Worm (Caenorhabditis elegans) whole organism, midembryonic: ENCODE results near the gene epg-4.

Experiments
- T22C8.4 ChIP-seq: fragments of 200-800 bp; sonication (Bioruptor generic); IDR thresholded peaks from 2 replicates; pipeline ENCODE4 v1.3.6; 2022; ENCODE audit warnings: missing genetic modification characterization, missing compliant biosample characterization
- cog-1 ChIP-seq: sonication (generic microtip); optimal IDR thresholded peaks from 2 replicates; lab custom pipeline; 2016; ENCODE audit warnings: missing genetic modification characterization, missing compliant biosample characterization
- flt-1 ChIP-seq: fragments of 200-800 bp; sonication (Bioruptor generic); IDR thresholded peaks from 2 replicates; pipeline ENCODE4 v1.3.6; 2022; ENCODE audit warnings: missing genetic modification characterization, missing compliant biosample characterization
- klf-2 ChIP-seq: fragments of 200-800 bp; sonication (Bioruptor generic); conservative IDR thresholded peaks from 2 replicates; pipeline ENCODE4 v1.3.6; 2022; ENCODE audit warnings: missing genetic modification reagents, missing genetic modification characterization, missing compliant biosample characterization
- med-1 ChIP-seq: sonication (generic microtip); optimal IDR thresholded peaks from 2 replicates; lab custom pipeline; 2017; ENCODE audit warnings: missing genetic modification characterization, mild to moderate bottlenecking, missing compliant biosample characterization, antibody characterized with exemption, missing genetic modification reagents; ENCODE audit not compliant: insufficient read depth
- ref-1 ChIP-seq: fragments of 200-800 bp; sonication (Bioruptor generic); conservative IDR thresholded peaks from 2 replicates; pipeline ENCODE4 v1.3.6; 2022; ENCODE audit warnings: missing genetic modification reagents, missing genetic modification characterization, missing compliant biosample characterization
- tab-1 ChIP-seq: fragments of 200-800 bp; sonication (Bioruptor generic); IDR thresholded peaks from 2 replicates; pipeline ENCODE4 v1.3.6; 2022; ENCODE audit warnings: missing genetic modification characterization, missing compliant biosample characterization
- ztf-23 ChIP-seq: fragments of 200-800 bp; sonication (Bioruptor generic); IDR thresholded peaks from 2 replicates; pipeline ENCODE4 v1.3.6; 2022; ENCODE audit warnings: missing genetic modification reagents, missing genetic modification characterization, missing compliant biosample characterization
- ztf-29 ChIP-seq: fragments of 200-800 bp; sonication (Bioruptor generic); IDR thresholded peaks from 2 replicates; pipeline ENCODE4 v1.3.6; 2022; ENCODE audit warnings: missing genetic modification reagents, missing genetic modification characterization, missing compliant biosample characterization

The epg-4 gene

DNA sequence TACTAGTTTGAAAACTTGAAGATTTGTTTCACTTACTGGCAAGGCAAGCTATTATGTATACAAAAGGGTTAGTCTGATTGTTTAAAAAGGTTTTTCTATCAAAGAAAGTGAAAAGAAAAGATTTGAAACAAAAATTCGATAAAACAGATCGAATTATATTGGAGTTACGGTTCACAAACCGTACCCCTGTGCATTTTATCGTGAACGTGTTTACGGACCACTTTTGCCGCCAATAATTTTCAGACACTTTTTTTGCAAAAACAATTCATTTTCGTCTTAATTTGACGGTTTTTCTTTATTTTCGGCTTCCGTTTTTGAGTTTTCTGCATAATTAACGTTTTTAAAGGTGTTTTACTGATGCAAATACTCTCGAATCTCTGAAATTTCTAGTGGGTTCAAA lies 16.7 kb upstream of the epg-4 start:
- TF ChIP-seq klf-2 (no peak), med-1 (no peak), ztf-23 (no peak)

DNA sequence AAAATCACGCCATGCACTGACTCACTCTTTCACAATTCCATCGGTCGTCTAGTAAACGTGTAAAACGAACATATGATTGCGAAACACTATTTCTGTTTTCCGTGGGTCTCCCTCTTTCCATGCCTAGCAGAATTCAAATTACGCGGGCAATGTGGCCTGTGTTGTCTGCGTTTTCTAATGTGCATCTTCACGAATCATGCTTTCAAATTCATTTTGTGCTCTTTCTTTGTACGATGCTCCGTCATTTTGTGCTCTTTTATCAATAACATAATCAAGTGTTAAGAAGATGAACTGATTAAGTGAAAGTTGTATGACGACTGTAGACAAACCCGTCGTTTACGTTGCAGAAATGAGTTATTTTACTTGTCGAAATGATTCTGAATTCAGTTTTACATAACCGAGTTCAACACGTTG lies 16.1 kb upstream of the epg-4 start:
- no peak for TF ChIP-seq flt-1
- no peak for TF ChIP-seq klf-2
- TF ChIP-seq med-1 = no peak
- no peak for TF ChIP-seq T22C8.4 (GFP tag; lab: Robert Waterston, UW)
- TF ChIP-seq cog-1 = no peak
- no peak for TF ChIP-seq ref-1 (GFP tag; lab: Robert Waterston, UW)
- TF ChIP-seq ztf-29 (GFP tag; lab: Robert Waterston, UW) = no peak
- TF ChIP-seq ztf-23 = no peak
- TF ChIP-seq tab-1 = no peak

DNA sequence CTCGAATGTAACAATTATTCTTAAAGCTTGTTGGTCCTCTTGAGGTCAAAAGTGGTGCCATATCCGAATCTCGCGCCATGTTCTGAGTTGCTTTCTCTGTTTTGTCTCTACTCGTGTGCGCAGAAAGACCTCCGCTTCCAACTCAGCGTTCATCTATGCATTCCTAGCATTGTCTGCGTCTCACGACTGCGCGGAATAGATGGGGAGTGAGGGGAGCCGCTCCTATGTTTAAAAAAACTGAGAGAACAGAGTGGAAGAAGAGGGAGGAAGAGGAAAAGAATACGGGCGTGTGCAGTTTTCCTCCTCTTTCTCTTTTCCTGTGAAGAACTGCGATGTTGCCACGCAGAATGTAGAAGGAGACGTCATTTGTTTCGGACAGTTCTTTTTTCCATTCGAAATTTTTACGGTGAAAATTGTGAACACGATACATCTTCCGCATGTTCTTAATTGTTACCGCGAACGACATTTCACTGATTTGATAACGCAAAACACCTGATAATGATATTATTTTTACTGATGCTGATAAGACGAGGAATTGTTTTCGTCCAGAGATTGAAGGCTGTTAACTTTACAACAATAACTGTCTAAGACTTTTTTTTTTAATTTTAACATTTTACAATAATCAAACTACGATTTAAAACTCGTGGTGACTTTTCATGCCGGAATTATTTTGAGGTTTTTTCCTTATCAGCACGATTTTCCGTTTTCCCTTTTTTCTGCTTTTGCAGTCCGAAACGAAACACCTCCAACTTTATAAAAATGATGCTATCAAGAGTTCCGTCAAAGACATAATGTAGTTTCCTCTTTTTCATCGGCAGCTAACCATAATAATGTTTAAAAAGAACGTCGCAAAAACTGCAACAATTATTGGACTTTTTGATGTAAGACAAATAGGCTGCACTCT lies 15.1 kb upstream of the epg-4 start:
- TF ChIP-seq ztf-29 (GFP tag; lab: Robert Waterston, UW) = no peak
- TF ChIP-seq klf-2 = no peak
- no peak for TF ChIP-seq ztf-23
- no peak for TF ChIP-seq ref-1 (GFP tag; lab: Robert Waterston, UW)
- TF ChIP-seq tab-1 = no peak
- TF ChIP-seq med-1 = no peak
- no peak for TF ChIP-seq cog-1
- TF ChIP-seq flt-1 = no peak

DNA sequence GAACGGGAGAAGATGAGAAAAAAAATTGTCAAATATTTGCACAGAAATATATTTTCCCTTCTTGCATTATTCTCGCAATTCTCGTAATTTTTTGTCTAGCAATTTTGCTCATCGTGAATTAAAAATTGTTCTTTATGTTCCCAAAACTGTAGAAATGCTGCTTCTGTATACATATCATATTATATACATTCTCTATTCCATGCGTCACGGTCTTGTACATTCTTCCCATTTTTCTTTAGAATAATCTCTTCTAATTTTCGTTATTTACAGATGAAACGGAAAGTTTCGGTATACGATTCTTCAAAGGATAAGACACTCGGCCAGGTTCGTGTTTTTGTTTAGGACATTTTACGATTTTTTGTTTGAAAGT lies 14.4 kb upstream of the epg-4 start, which contains the start of gene acs-4:
TSS of gene acs-4 (plus strand) at position 271 of the 370 bp plus-strand sequence.
- TF ChIP-seq flt-1 = no peak
- no peak for TF ChIP-seq ztf-29 (GFP tag; lab: Robert Waterston, UW)
- TF ChIP-seq med-1 = no peak
- no peak for TF ChIP-seq tab-1
- TF ChIP-seq ref-1 (GFP tag; lab: Robert Waterston, UW) = no peak
- TF ChIP-seq ztf-23 = no peak
- no peak for TF ChIP-seq klf-2
- no peak for TF ChIP-seq cog-1
- TF ChIP-seq T22C8.4 (GFP tag; lab: Robert Waterston, UW) = no peak

DNA sequence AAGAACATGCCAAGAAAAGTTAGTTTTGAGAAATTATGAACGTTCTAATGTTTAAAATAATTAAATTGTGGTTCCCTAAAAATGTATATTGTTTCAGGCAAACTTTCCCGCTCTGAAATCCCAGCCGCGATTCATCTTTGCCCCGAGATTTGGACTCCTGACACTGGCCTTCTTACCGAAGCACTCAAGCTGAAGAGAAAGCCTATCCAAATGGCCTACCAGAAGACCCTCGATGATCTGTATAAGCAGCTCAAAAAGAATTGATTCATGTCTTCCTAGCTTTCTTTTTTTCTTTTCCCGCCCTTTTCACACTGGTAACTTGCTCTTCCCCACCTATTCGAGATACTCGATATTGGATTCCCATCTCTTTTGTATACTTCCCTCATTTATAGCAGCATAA lies 11.9 kb upstream of the epg-4 start:
- TF ChIP-seq flt-1 (no peak), klf-2 (no peak), ztf-23 (no peak), ztf-29 (GFP tag; lab: Robert Waterston, UW) (no peak)

DNA sequence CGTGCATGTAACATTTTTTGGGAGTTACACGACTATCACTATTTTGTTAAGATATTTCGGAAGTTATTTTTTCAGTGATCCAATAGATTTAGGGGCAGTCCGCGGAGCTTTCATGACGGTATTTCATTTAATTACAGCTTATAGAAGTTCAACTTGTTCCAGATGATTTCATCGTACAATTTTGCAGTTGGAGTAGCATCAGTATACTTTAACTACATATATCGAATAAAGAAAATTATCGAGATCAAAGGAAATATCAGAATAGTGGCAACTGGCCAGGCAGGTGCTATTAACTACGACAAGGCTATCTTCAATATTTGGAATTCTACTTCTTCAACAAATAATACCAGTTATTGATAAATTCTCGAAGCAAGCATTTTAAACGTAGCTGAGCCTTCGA lies 3.5 kb upstream of the epg-4 start:
- TF ChIP-seq flt-1 = no peak
- TF ChIP-seq klf-2 = no peak
- no peak for TF ChIP-seq ztf-29 (GFP tag; lab: Robert Waterston, UW)
- no peak for TF ChIP-seq tab-1
- no peak for TF ChIP-seq med-1
- no peak for TF ChIP-seq T22C8.4 (GFP tag; lab: Robert Waterston, UW)
- no peak for TF ChIP-seq ztf-23
- TF ChIP-seq cog-1 = no peak

DNA sequence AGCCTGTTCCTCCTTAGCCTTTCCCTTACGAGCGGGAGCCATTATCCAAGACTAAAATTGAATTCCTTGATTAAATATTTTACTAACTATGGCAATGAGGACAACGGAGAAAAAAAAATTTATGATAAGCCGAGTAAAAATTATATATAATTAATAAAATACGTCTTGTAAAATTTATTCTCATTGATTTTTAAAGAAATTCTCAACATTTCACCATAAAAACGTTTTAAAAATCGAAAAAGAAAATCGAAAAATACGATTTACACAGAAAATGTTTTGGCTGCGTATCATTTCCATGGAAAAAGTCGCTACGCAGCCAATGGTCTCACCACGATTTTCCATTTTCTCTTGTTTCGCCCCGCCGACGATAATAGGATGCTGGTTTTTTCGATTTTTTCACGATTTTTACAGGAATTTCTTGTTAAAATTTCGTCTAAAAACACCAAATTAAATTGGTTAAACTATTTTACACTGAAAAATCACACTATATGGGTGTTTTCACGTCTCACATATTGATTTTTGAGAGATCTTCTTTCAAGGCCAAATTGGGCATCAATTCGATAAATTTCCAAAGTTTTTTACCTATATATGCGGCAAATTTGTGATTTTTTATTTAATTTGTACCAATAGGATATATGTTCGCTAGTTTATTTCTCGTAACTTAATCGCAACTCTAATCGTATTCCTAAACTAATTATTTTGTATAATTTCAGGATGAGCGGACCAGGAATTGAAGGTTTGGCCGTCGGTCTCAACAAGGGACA lies 2.2 kb upstream of the epg-4 start, which contains the start of the genes rps-14 and rpl-36:
TSS of gene rps-14 (minus strand) at position 51 of the 764 bp plus-strand sequence.
TSS of gene rpl-36 (plus strand) at position 714 of the 764 bp plus-strand sequence.
- TF ChIP-seq T22C8.4 (GFP tag; lab: Robert Waterston, UW) = no peak
- no peak for TF ChIP-seq ref-1 (GFP tag; lab: Robert Waterston, UW)
- peak; percentile 76 for TF ChIP-seq cog-1
- TF ChIP-seq ztf-23 = peak; percentile 79
- TF ChIP-seq med-1 = no peak
- TF ChIP-seq ztf-29 (GFP tag; lab: Robert Waterston, UW) = no peak
- TF ChIP-seq flt-1 = no peak

DNA sequence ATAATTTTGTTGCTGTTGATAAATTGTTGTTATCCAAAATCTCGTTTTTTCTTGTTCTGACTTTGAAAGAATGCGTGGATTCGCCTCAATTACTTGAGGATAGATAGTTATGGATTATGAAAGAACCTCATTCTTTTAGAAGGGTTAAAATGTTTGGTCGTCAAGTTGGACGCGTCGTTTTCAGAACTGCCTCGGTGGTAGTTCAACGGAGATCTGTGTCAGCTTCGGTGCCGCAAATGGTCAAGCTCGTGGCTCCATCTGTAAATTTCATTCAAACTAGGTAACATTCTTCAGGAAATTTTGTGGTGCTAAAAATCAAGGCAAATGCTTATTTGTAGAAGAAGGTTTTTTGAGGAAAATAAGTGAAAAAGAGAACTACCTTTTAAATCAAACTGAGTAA lies 1.4 kb upstream of the epg-4 start, which contains the start of gene ndab-2:
TSS of gene ndab-2 (plus strand) at position 140 of the 400 bp plus-strand sequence.
- TF ChIP-seq ref-1 (GFP tag; lab: Robert Waterston, UW) (no peak), klf-2 (no peak), T22C8.4 (GFP tag; lab: Robert Waterston, UW) (no peak)

DNA sequence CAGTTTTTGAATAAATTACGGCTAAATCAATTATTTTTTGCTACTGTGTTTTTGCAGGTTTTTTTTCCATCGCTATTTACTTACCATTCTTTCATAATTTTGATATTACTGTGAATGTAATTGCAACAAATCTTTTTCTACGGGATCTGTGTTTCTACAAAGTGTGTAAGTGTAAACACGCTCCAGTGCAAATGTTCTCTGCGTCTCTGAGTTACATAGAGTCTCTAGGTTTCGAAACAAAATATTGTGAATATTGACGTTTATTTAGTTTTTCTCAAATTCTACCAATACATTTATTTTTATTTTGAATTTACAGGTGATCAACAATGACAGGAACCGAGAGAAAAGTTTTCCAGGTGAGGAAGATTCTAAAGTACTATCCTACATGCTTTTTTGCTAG lies 2.1 kb downstream of the epg-4 start, which contains the start of gene yju-2:
TSS of gene yju-2 (plus strand) at position 315 of the 400 bp plus-strand sequence.
- TF ChIP-seq med-1 = no peak
- no peak for TF ChIP-seq ztf-23
- TF ChIP-seq ref-1 (GFP tag; lab: Robert Waterston, UW) = no peak
- no peak for TF ChIP-seq tab-1
- TF ChIP-seq klf-2 = no peak

DNA sequence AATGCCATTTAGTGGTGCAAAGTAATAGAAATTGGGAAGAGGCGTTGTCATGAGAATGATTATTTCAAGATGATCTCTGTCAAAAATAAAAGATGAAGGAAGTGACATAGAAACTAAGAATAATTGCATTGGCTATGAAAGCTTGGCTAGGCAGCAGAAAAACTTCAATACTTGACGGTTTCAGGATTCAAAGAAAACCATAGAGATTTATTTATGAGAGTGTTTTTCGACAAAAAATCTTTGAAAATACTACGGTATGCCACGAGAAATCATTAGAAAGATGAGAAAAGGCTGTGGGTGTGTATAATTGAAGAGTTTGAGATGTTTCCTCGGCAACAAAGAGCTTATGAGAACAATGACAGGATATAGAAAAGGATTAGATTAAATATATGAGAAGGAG lies 3.5 kb downstream of the epg-4 start, which contains the start of gene F37C12.14:
TSS of gene F37C12.14 (minus strand) at position 101 of the 400 bp plus-strand sequence.
- TF ChIP-seq klf-2 = no peak
- no peak for TF ChIP-seq tab-1
- TF ChIP-seq flt-1 = no peak
- TF ChIP-seq med-1 = no peak
- TF ChIP-seq ref-1 (GFP tag; lab: Robert Waterston, UW) = no peak
- no peak for TF ChIP-seq cog-1
